Fruit fly (Drosophila melanogaster) S2 (cell line): Measurements from ENCODE around the gene CG14401.

Experiments
- CG8478 ChIP-seq: fragments of >200 bp; optimal IDR thresholded peaks from 2 replicates; lab custom pipeline; 2018
- CTCF ChIP-seq, 2 experiments: fragments of >200 bp; optimal IDR thresholded peaks; 2 replicates each; lab custom pipeline; 2018

- TF ChIP-seq CG8478 (lab: Kevin White, UChicago) (no peak), CTCF (optimal IDR thresholded peaks at IDR 0.05; lab: Kevin White, UChicago) (no peak)
These were observed 11.9 kb upstream of the CG14401 start, which contains the start of gene CG14400 for dm6 chr2L:20857791-20858190.
